Fruit fly (Drosophila melanogaster): Measurements from ENCODE around the gene CG10359.

Gene CG10359

DNA sequence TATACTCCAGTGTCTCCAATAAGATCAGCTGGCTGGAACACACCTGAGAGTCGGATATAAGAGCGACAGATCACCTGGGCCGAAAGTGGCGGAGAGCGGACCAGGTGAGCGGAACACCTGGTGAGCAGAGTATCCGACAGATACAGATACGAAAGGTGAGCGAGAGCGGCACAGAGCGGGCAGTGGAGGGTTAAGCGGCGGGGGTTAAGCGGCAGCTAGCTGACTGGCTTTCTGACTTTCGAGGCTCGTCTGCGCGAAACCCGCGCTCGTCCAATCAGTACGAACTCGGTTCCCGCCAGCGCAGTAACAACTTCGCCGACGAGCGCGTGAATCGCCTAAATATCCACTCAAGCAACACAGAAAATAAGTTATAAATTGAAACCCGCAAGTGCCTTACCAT, 14.1 kb downstream of the CG10359 start, which contains the start of gene dar1:
dar1 (plus strand) TSS at position 284 of the 400 bp plus-strand sequence.
- TF ChIP-seq psq (optimal IDR thresholded peaks at IDR 0.05): no peak

DNA sequence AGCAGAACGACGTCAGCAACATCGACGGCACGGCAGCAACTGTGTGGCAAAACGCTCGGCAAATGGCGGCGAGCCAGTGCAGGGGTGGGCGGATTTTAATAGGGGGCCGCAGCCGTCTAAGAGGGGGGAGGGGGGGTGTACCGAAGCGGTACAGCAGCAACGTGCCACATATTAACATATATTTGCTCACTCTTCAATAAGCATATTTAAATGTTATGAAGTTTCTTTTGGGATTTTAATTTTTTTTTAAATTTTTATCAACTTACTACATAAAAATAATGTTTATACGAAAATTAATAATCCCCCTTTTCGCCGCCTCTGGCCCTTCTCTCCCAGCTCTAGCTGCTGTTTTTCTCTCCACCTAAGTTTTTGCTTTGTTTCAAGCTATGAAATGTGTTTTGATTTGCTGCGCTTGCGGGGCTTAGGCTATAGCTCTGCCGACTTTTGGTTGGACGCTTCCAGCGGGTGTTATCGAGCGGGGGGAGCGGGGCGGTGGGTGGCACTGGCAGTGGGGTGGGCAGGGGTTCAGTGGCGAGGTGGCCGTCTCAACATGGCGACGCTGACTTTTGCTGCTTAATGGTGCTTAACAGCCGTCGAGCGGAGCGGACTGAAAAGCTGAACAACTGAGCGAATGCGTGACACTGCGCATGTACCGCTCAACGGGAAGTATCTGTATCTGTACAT, 20.6 kb downstream of the CG10359 start:
- TF ChIP-seq Sin3A (optimal IDR thresholded peaks at IDR 0.05) (no peak), insv (optimal IDR thresholded peaks at IDR 0.05) (no peak), Myc (optimal IDR thresholded peaks at IDR 0.05) (no peak), psq (optimal IDR thresholded peaks at IDR 0.05) (no peak), ttk (optimal IDR thresholded peaks at IDR 0.05) (no peak), h (optimal IDR thresholded peaks at IDR 0.05) (no peak)

DNA sequence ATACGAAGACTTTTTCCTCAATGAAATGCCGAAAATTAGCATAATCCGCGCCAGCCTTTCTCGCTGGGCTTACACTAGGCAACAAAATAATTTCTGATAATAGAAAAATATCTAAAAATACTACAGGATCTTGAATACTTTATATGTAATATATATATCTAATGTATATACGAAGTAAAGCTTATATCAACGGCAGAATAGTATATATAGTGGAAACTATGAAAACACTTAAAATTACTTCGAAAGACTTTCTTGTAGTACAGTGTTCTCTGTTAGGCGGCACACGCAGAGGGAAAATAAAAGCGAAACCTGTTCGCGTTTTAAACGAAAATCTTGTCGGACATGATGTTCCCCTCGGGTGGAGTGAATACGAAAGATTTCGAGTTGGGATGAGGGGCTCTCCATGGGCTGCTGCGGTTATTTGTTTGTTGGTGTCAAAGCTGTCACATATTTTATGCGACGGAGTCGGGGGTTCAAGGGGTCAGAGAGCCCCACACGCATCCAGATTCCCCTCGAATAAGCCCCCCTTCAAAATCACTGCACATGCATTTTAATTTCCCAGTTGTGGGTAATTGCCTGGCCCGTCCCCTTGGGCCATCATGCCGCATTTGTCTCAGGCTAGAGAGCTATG, 22.2 kb downstream of the CG10359 start:
- TF ChIP-seq h (optimal IDR thresholded peaks at IDR 0.05): no peak
- no peak for TF ChIP-seq ttk (optimal IDR thresholded peaks at IDR 0.05)
- no peak for TF ChIP-seq psq (optimal IDR thresholded peaks at IDR 0.05)
- TF ChIP-seq Myc (optimal IDR thresholded peaks at IDR 0.05): no peak
- no peak for TF ChIP-seq insv (optimal IDR thresholded peaks at IDR 0.05)
- TF ChIP-seq Sin3A (optimal IDR thresholded peaks at IDR 0.05): no peak

- TF ChIP-seq insv (optimal IDR thresholded peaks at IDR 0.05): no peak
- no peak for TF ChIP-seq psq (optimal IDR thresholded peaks at IDR 0.05)
- no peak for TF ChIP-seq h (optimal IDR thresholded peaks at IDR 0.05)
- no peak for TF ChIP-seq Myc (optimal IDR thresholded peaks at IDR 0.05)
Measured at dm6 chr3L:3638587-3639312, 26.8 kb downstream of the CG10359 start.

dm6 chr3L:3639324-3639723, 27.3 kb downstream of the CG10359 start:
- TF ChIP-seq Myc (optimal IDR thresholded peaks at IDR 0.05) (no peak), ttk (optimal IDR thresholded peaks at IDR 0.05) (no peak), psq (optimal IDR thresholded peaks at IDR 0.05) (no peak), Sin3A (optimal IDR thresholded peaks at IDR 0.05) (no peak), insv (optimal IDR thresholded peaks at IDR 0.05) (no peak), h (optimal IDR thresholded peaks at IDR 0.05) (no peak)

dm6 chr3L:3640916-3641315, 28.9 kb downstream of the CG10359 start:
- TF ChIP-seq h (optimal IDR thresholded peaks at IDR 0.05): no peak
- no peak for TF ChIP-seq insv (optimal IDR thresholded peaks at IDR 0.05)
- no peak for TF ChIP-seq Myc (optimal IDR thresholded peaks at IDR 0.05)
- no peak for TF ChIP-seq ttk (optimal IDR thresholded peaks at IDR 0.05)
- TF ChIP-seq Sin3A (optimal IDR thresholded peaks at IDR 0.05): no peak
- no peak for TF ChIP-seq psq (optimal IDR thresholded peaks at IDR 0.05)

DNA sequence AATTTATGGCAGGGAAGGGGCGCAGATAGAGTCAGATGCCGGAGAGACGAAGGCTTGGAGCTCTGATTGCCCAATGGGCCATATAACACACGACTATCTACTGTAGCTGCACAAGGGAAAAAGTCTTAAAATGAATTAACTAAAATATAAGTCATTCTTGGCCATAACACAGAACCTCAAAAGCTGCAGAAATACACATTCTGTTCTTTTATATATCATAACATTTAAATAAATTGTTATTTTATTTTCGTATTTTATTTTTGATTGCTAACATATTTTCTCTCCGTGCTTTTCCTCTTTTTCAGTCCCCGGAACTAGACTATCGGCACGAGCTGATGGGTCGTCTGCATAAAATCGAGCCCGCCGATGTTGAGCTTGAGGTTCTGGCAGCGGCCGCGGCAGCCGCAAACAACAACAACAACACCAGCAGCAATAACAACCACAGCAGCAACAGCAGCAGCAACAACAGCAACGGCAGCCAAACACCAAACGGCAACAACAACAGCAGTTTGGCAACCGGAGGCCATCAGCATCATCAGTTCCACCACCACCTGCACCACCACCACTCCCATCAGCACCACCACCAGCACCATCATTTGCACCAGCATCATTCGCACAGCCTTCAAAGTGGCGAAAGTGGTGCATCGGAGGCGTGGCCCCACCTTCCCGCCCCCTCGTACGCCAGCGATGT, 32.5 kb downstream of the CG10359 start:
- TF ChIP-seq h (optimal IDR thresholded peaks at IDR 0.05) (no peak), psq (optimal IDR thresholded peaks at IDR 0.05) (no peak), Myc (optimal IDR thresholded peaks at IDR 0.05) (no peak), Sin3A (optimal IDR thresholded peaks at IDR 0.05) (no peak), ttk (optimal IDR thresholded peaks at IDR 0.05) (no peak), insv (optimal IDR thresholded peaks at IDR 0.05) (no peak)

DNA sequence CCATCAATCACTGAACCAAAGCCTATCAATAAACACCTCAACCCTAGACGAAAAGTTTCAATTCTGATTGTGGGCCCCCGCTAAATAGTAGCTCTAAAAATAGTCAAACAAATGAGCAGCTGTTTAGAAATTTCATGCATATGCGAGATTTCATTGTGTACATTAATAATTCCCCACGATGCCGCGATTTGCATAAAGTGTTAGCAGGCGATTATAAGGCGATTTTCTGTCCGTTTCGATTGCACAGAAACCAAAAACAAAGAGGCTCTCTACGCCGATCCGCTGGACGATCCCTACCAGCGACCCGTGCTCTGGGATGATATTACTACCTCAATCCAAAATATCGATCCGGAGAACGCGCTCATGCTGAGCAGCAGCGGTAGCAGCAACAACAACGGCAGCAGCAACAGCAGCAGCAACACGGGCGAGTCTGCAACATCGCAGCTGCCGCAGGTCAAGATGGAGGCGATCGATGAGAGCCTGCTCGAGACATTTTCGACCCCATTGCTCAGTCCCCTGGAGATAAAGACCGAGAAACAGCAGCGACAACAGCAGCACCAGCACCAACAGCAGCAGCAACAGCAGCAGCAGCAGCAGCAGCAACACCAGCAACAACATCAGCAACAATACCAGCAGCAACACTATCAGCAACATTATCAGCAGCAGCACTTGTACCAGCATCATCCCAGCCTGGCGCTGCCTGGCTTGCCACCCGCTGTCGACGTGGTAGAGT, 33.8 kb downstream of the CG10359 start:
- no peak for TF ChIP-seq h (optimal IDR thresholded peaks at IDR 0.05)
- TF ChIP-seq Sin3A (optimal IDR thresholded peaks at IDR 0.05): no peak
- TF ChIP-seq Myc (optimal IDR thresholded peaks at IDR 0.05): no peak

DNA sequence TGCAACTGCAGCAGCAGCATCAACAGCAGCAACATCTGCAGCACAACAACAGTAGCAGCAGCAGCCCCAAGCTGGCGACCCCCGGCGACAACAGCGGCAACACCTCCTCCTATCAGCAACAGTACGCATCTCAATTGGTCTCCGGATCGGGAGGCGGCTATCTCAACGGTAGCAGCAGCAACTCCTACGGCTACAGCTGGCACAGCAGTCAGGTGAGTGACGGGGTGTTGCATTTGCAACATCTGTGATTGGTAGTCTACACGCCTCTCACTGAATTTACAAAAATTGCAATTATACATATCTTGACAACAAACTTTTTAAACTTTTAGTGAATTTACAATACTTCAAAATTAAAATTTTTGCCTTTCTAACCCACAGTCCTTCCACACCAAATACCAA, 34.4 kb downstream of the CG10359 start:
- no peak for TF ChIP-seq Sin3A (optimal IDR thresholded peaks at IDR 0.05)
- no peak for TF ChIP-seq Myc (optimal IDR thresholded peaks at IDR 0.05)
- TF ChIP-seq ttk (optimal IDR thresholded peaks at IDR 0.05): no peak
- no peak for TF ChIP-seq psq (optimal IDR thresholded peaks at IDR 0.05)
- no peak for TF ChIP-seq h (optimal IDR thresholded peaks at IDR 0.05)
- TF ChIP-seq insv (optimal IDR thresholded peaks at IDR 0.05): no peak

DNA sequence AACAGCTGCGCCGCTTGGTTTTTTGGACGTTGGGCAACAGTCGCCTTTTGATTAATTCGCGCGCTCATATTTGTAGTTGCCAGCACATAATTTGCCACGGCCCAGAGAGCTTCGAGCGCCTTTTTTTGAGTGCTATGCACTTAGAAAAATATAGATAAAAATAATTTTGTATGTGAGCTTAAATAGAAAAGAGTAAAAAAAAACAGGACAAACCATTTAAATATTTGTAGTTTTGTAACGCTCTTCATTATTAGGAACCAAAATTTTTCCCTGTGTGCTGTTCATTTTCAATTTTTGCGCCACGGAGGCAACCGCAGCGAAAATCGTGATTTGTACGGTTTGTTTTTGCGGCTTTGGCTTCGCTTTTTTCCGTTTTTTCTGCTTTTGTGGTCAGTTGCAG, 37.5 kb downstream of the CG10359 start:
- TF ChIP-seq psq (optimal IDR thresholded peaks at IDR 0.05) (no peak), Sin3A (optimal IDR thresholded peaks at IDR 0.05) (no peak), h (optimal IDR thresholded peaks at IDR 0.05) (no peak), insv (optimal IDR thresholded peaks at IDR 0.05) (no peak), ttk (optimal IDR thresholded peaks at IDR 0.05) (no peak)

DNA sequence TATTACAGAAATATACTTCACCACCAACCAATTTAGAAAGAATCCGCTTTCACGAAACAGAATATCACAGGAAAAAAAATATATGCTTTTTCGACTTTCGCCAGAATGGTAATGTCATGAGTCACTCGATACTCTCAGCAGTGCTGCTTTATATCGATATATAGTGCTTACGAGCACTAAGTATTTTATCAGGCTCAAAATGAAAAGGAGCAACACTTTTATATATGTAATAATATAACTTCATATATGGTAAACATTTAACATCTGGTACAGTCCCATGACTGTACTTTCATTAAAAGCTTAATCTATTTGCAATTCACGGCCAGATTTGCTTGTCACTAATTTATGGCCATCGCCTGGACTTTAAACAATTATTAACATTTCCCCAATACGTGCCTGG, 42.7 kb downstream of the CG10359 start, which contains the start of gene CG10862:
CG10862 (minus strand) TSS at position 101 of the 400 bp plus-strand sequence.
- TF ChIP-seq insv (optimal IDR thresholded peaks at IDR 0.05) (no peak), h (optimal IDR thresholded peaks at IDR 0.05) (no peak), Myc (optimal IDR thresholded peaks at IDR 0.05) (no peak), psq (optimal IDR thresholded peaks at IDR 0.05) (no peak), Sin3A (optimal IDR thresholded peaks at IDR 0.05) (no peak), ttk (optimal IDR thresholded peaks at IDR 0.05) (no peak)
